Worm (Caenorhabditis elegans): ENCODE results near the gene Y43F8B.7.

Gene Y43F8B.7

ce11 chrV:19527565-19527964, 37.0 kb downstream of the Y43F8B.7 start (continued):
- peak; percentile 83 for TF ChIP-seq nhr-48 (tag; optimal IDR thresholded peaks at IDR 0.05)
- peak; percentile 82 for TF ChIP-seq gei-8 (GFP tag; optimal IDR thresholded peaks at IDR 0.05)
- peak; percentile 97 for TF ChIP-seq dve-1 (tag; optimal IDR thresholded peaks at IDR 0.05; ENCODE audit: insufficient read depth)
- TF ChIP-seq lin-38 (GFP tag; IDR thresholded peaks at IDR 0.05) = 0 out of 2 replicates have a peak, but pooled peaks have one; percentile 12
- TF ChIP-seq cey-2 (tag; optimal IDR thresholded peaks at IDR 0.05; ENCODE audit: borderline replicate concordance, insufficient read depth) = peak; percentile 80
- TF ChIP-seq hlh-30 (tag; optimal IDR thresholded peaks at IDR 0.05; ENCODE audit: insufficient read depth) = peak; percentile 96
- TF ChIP-seq nhr-28 (tag; optimal IDR thresholded peaks at IDR 0.05) = peak; percentile 97
- no peak for TF ChIP-seq Y48G9A.11 (GFP tag; IDR thresholded peaks at IDR 0.05)
- no peak for TF ChIP-seq snpc-4 (tag; optimal IDR thresholded peaks at IDR 0.05)
- TF ChIP-seq tra-1 (GFP tag; IDR thresholded peaks at IDR 0.05) = peak; percentile 97
- no peak for TF ChIP-seq R02D3.7 (tag; optimal IDR thresholded peaks at IDR 0.05)
- TF ChIP-seq unc-62 (GFP tag; optimal IDR thresholded peaks at IDR 0.05 in 1 of 2) = peak in 1 of 2 experiments; percentile 79
- no peak for TF ChIP-seq unc-62 (tag; optimal IDR thresholded peaks at IDR 0.05)
- TF ChIP-seq Y75B8A.6 (GFP tag; IDR thresholded peaks at IDR 0.05) = 0 out of 2 replicates have a peak, but pooled peaks have one; percentile 34
- peak; percentile 59 for TF ChIP-seq mdt-29 (GFP tag; IDR thresholded peaks at IDR 0.05)
- TF ChIP-seq attf-4 (tag; optimal IDR thresholded peaks at IDR 0.05) = no peak
- peak in 1 of 2 experiments; percentile 59 for TF ChIP-seq daf-16 (GFP tag; optimal IDR thresholded peaks at IDR 0.05)
- peak; percentile 98 for TF ChIP-seq daf-16 (tag; optimal IDR thresholded peaks at IDR 0.05)
- TF ChIP-seq aha-1 (tag) = no peak
- peak; percentile 97 for TF ChIP-seq ceh-20 (GFP tag; IDR thresholded peaks at IDR 0.05)
- TF ChIP-seq pha-4 (GFP tag; IDR thresholded peaks at IDR 0.05) = peak; percentile 66
- TF ChIP-seq pha-4 (tag; optimal IDR thresholded peaks at IDR 0.05) = peak; percentile 6
- no peak for TF ChIP-seq nhr-111 (GFP tag; optimal IDR thresholded peaks at IDR 0.05)
- TF ChIP-seq dmd-6 (GFP tag; IDR thresholded peaks at IDR 0.05) = peak; percentile 100
- peak; percentile 91 for TF ChIP-seq nhr-77 (tag; optimal IDR thresholded peaks at IDR 0.05)
- 0 out of 2 replicates have a peak, but pooled peaks have one; percentile 14 for TF ChIP-seq zfp-3 (GFP tag; conservative IDR thresholded peaks at IDR 0.05)
- TF ChIP-seq hlh-11 (tag; optimal IDR thresholded peaks at IDR 0.05) = peak; percentile 98
- TF ChIP-seq saeg-2 (GFP tag; IDR thresholded peaks at IDR 0.05) = peak; percentile 79
- peak; percentile 5 to 91 for TF ChIP-seq mdl-1 (tag; optimal IDR thresholded peaks at IDR 0.05)
- TF ChIP-seq nhr-41 (GFP tag; IDR thresholded peaks at IDR 0.05) = peak; percentile 75; the same call in 1 of the 2 replicates
- TF ChIP-seq T26A8.4 (GFP tag; IDR thresholded peaks at IDR 0.05) = peak; percentile 16; the same call in 1 of the 2 replicates

ce11 chrV:19529168-19529567, 38.6 kb downstream of the Y43F8B.7 start:
- TF ChIP-seq T20F7.1 (GFP tag; optimal IDR thresholded peaks at IDR 0.05) (peak; percentile 75), lin-39 (tag; optimal IDR thresholded peaks at IDR 0.05) (no peak), Y5F2A.4 (GFP tag; optimal IDR thresholded peaks at IDR 0.05) (no peak), snpc-1.2 (GFP tag; IDR thresholded peaks at IDR 0.05) (no peak), lir-3 (tag; optimal IDR thresholded peaks at IDR 0.05) (no peak), zag-1 (tag; optimal IDR thresholded peaks at IDR 0.05) (no peak), rbr-2 (tag; optimal IDR thresholded peaks at IDR 0.05) (peak; percentile 85), set-16 (GFP tag; IDR thresholded peaks at IDR 0.05) (peak; percentile 60), saeg-2 (GFP tag; IDR thresholded peaks at IDR 0.05) (peak; percentile 96), mxl-2 (GFP tag; conservative IDR thresholded peaks at IDR 0.05) (peak; percentile 99), egl-43 (GFP tag; IDR thresholded peaks at IDR 0.05) (no peak), daf-19 (GFP tag; conservative IDR thresholded peaks at IDR 0.05) (peak; percentile 74; the same call in 1 of the 2 replicates), vab-7 (GFP tag; IDR thresholded peaks at IDR 0.05) (0 out of 2 replicates have a peak, but pooled peaks have one; percentile 5), tra-1 (GFP tag; IDR thresholded peaks at IDR 0.05) (peak; percentile 93), php-3 (GFP tag; IDR thresholded peaks at IDR 0.05) (peak; percentile 92), ceh-28 (tag; optimal IDR thresholded peaks at IDR 0.05) (no peak), jun-1 (tag; optimal IDR thresholded peaks at IDR 0.05) (peak; percentile 37), gei-8 (GFP tag; optimal IDR thresholded peaks at IDR 0.05) (peak; percentile 97), mes-2 (tag; optimal IDR thresholded peaks at IDR 0.05; ENCODE audit: poor library complexity, severe bottlenecking) (peak; percentile 63), ceh-32 (tag; optimal IDR thresholded peaks at IDR 0.05; ENCODE audit: poor library complexity) (no peak), hlh-11 (tag; optimal IDR thresholded peaks at IDR 0.05) (peak; percentile 98), lin-1 (GFP tag; IDR thresholded peaks at IDR 0.05) (peak; percentile 85), nhr-6 (tag; optimal IDR thresholded peaks at IDR 0.05) (peak; percentile 50), dve-1 (tag; optimal IDR thresholded peaks at IDR 0.05; ENCODE audit: insufficient read depth) (peak; percentile 99), mep-1 (tag; optimal IDR thresholded peaks at IDR 0.05) (peak; percentile 94)
